Fruit fly (Drosophila melanogaster) whole organism, larva: Measurements from ENCODE around the gene MtnA.

Source experiments
- noc ChIP-seq: fragments of 200-800 bp; sonication (Bioruptor generic); optimal IDR thresholded peaks from 3 replicates; lab custom pipeline; 2019; ENCODE audit warnings: missing biosample characterization, mild to moderate bottlenecking, missing genetic modification characterization, moderate library complexity

The MtnA gene

dm6 chr3R:9747272-9747874 lies 36.8 kb downstream of the MtnA start, which contains the start of gene CG12948:
TSS of gene CG12948 (minus strand) at chr3R:9747744.
- TF ChIP-seq noc (tag; lab: Kevin White, UChicago): no peak

dm6 chr3R:9746267-9746666 lies 37.9 kb downstream of the MtnA start, which contains the start of gene CG34409:
TSS of gene CG34409 (minus strand) at chr3R:9746367.
- TF ChIP-seq noc (tag; lab: Kevin White, UChicago): no peak

- TF ChIP-seq noc (tag; lab: Kevin White, UChicago): no peak
Observed at dm6 chr3R:9745442-9745841, 38.7 kb downstream of the MtnA start.

dm6 chr3R:9743995-9744394 lies 40.2 kb downstream of the MtnA start:
- TF ChIP-seq noc (tag; lab: Kevin White, UChicago): no peak

dm6 chr3R:9743217-9743616 lies 41.0 kb downstream of the MtnA start, which contains the start of gene CG31415:
TSS of gene CG31415 (plus strand) at chr3R:9743517.
- no peak for TF ChIP-seq noc (tag; lab: Kevin White, UChicago)

- TF ChIP-seq noc (tag; lab: Kevin White, UChicago): no peak
Observed at dm6 chr3R:9740713-9741112, 43.5 kb downstream of the MtnA start, which contains the start of gene Pnn. TSS of gene Pnn (plus strand) at chr3R:9740899.

dm6 chr3R:9739793-9740192 lies 44.4 kb downstream of the MtnA start, which contains the start of gene side-VII:
TSS of gene side-VII (minus strand) at chr3R:9739979.
- no peak for TF ChIP-seq noc (tag; lab: Kevin White, UChicago)

dm6 chr3R:9735151-9735550 lies 49.0 kb downstream of the MtnA start:
- no peak for TF ChIP-seq noc (tag; lab: Kevin White, UChicago)
